Worm (Caenorhabditis elegans) whole organism, L1 larva: ENCODE measurements around the gene F43H9.4.

Experiments used
- C34B4.2 ChIP-seq: sonication (generic microtip); optimal IDR thresholded peaks from 2 replicates; lab custom pipeline; 2017; ENCODE audit warnings: mild to moderate bottlenecking, missing genetic modification characterization, missing compliant biosample characterization
- Y116A8C.19 ChIP-seq: sonication (generic microtip); optimal IDR thresholded peaks from 2 replicates; lab custom pipeline; 2016; ENCODE audit warnings: missing compliant biosample characterization, missing genetic modification characterization, borderline replicate concordance
- aly-2 ChIP-seq: fragments of 150-350 bp; optimal IDR thresholded peaks from 2 replicates; lab custom pipeline; 2014; ENCODE audit warnings: missing biosample characterization, missing genetic modification characterization
- blmp-1 ChIP-seq: fragments of 150-350 bp; optimal IDR thresholded peaks from 2 replicates; lab custom pipeline; 2014; ENCODE audit warnings: missing biosample characterization, missing genetic modification characterization
- ceh-63 ChIP-seq: fragments of 200-800 bp; sonication (Bioruptor generic); optimal IDR thresholded peaks from 2 replicates; lab custom pipeline; 2018; ENCODE audit warnings: mild to moderate bottlenecking, missing genetic modification characterization, missing compliant biosample characterization
- ceh-8 ChIP-seq: fragments of 200-800 bp; sonication (Bioruptor generic); optimal IDR thresholded peaks from 2 replicates; lab custom pipeline; 2018; ENCODE audit warnings: mild to moderate bottlenecking, missing genetic modification characterization, moderate library complexity, missing compliant biosample characterization
- ceh-82 ChIP-seq, 3 experiments: fragments of 150-350 bp in 1 of 3; sonication (generic microtip) in 2 of 3; optimal IDR thresholded peaks; 2 replicates each; lab custom pipeline; 2014 to 2017; ENCODE audit warnings: missing biosample characterization in 3 of 3, missing genetic modification characterization in 3 of 3
- ceh-88 ChIP-seq: fragments of 200-800 bp; sonication (Bioruptor generic); IDR thresholded peaks from 2 replicates; pipeline ENCODE4 v1.3.6; 2022; ENCODE audit warnings: missing genetic modification characterization, missing compliant biosample characterization
- ceh-90 ChIP-seq: sonication (generic microtip); optimal IDR thresholded peaks from 2 replicates; lab custom pipeline; 2016; ENCODE audit warnings: missing genetic modification characterization, missing compliant biosample characterization
- dpl-1 ChIP-seq, 3 experiments: fragments of 150-350 bp in 2 of 3; sonication (generic microtip) in 1 of 3; optimal IDR thresholded peaks; 2 replicates each; lab custom pipeline; 2014 to 2017; ENCODE audit warnings: missing biosample characterization in 3 of 3, missing genetic modification characterization in 3 of 3, missing genetic modification reagents in 3 of 3
- egl-27 ChIP-seq, 2 experiments: fragments of 150-350 bp in 1 of 2; sonication (generic microtip); optimal IDR thresholded peaks; 3 replicates each; lab custom pipeline; 2017 to 2018; ENCODE audit warnings: missing biosample characterization in 2 of 2, missing genetic modification characterization in 2 of 2, missing genetic modification reagents in 2 of 2
- elt-3 ChIP-seq, 6 experiments: fragments of 150-350 bp in 1 of 6; sonication (generic microtip); optimal IDR thresholded peaks; 2 replicates each; lab custom pipeline; 2017 to 2018; ENCODE audit warnings: missing biosample characterization in 6 of 6, missing genetic modification characterization in 6 of 6, inconsistent platforms in 1 of 6
- fkh-10 ChIP-seq: sonication (generic microtip); optimal IDR thresholded peaks from 2 replicates; lab custom pipeline; 2017; ENCODE audit warnings: missing biosample characterization, missing genetic modification reagents, missing genetic modification characterization
- fkh-4 ChIP-seq: sonication (generic microtip); optimal IDR thresholded peaks from 2 replicates; lab custom pipeline; 2016; ENCODE audit warnings: missing compliant biosample characterization, missing genetic modification characterization, borderline replicate concordance
- fos-1 ChIP-seq: fragments of 150-350 bp; optimal IDR thresholded peaks from 2 replicates; lab custom pipeline; 2014; ENCODE audit warnings: missing biosample characterization, missing genetic modification characterization
- grh-1 ChIP-seq: fragments of 200-800 bp; sonication (Bioruptor generic); IDR thresholded peaks from 2 replicates; pipeline ENCODE4 v1.3.6; 2022; ENCODE audit warnings: missing genetic modification reagents, missing genetic modification characterization, missing compliant biosample characterization
- hpl-2 ChIP-seq: fragments of 150-350 bp; optimal IDR thresholded peaks from 2 replicates; lab custom pipeline; 2014; ENCODE audit warnings: missing biosample characterization, missing genetic modification reagents, missing genetic modification characterization
- irx-1 ChIP-seq: sonication (generic microtip); optimal IDR thresholded peaks from 2 replicates; lab custom pipeline; 2016; ENCODE audit warnings: missing genetic modification characterization, missing compliant biosample characterization
- jun-1 ChIP-seq: fragments of 150-350 bp; optimal IDR thresholded peaks from 2 replicates; lab custom pipeline; 2014; ENCODE audit warnings: missing biosample characterization, missing genetic modification reagents, missing genetic modification characterization
- lin-13 ChIP-seq: fragments of 150-350 bp; optimal IDR thresholded peaks from 2 replicates; lab custom pipeline; 2014; ENCODE audit warnings: missing biosample characterization, missing genetic modification reagents, missing genetic modification characterization
- lin-14 ChIP-seq: fragments of 200-800 bp; sonication (Bioruptor generic); optimal IDR thresholded peaks from 2 replicates; lab custom pipeline; 2018; ENCODE audit warnings: mild to moderate bottlenecking, missing genetic modification characterization, moderate library complexity, missing compliant biosample characterization
- lin-35 ChIP-seq, 2 experiments: fragments of 150-350 bp; optimal IDR thresholded peaks; 2 replicates each; lab custom pipeline; 2014; ENCODE audit warnings: missing biosample characterization in 2 of 2, missing genetic modification characterization in 2 of 2, missing genetic modification reagents in 2 of 2
- mab-9 ChIP-seq: fragments of 200-800 bp; sonication (Bioruptor generic); IDR thresholded peaks from 2 replicates; pipeline ENCODE4 v1.3.6; 2022; ENCODE audit warnings: missing genetic modification reagents, missing genetic modification characterization, missing compliant biosample characterization
- mdl-1 ChIP-seq, 2 experiments: fragments of 150-350 bp; optimal IDR thresholded peaks; 2 replicates each; lab custom pipeline; 2014 to 2017; ENCODE audit warnings: missing biosample characterization in 2 of 2, missing genetic modification characterization in 2 of 2, inconsistent platforms in 1 of 2
- mef-2 ChIP-seq: fragments of 150-350 bp; optimal IDR thresholded peaks from 2 replicates; lab custom pipeline; 2014; ENCODE audit warnings: missing biosample characterization, missing genetic modification characterization
- nhr-11 ChIP-seq: fragments of 150-350 bp; optimal IDR thresholded peaks from 2 replicates; lab custom pipeline; 2014; ENCODE audit warnings: missing biosample characterization, missing genetic modification characterization
- nhr-12 ChIP-seq: sonication (generic microtip); optimal IDR thresholded peaks from 2 replicates; lab custom pipeline; 2017; ENCODE audit warnings: missing biosample characterization, missing genetic modification characterization
- nhr-71 ChIP-seq: sonication (generic microtip); optimal IDR thresholded peaks from 2 replicates; lab custom pipeline; 2016; ENCODE audit warnings: mild to moderate bottlenecking, missing genetic modification characterization, moderate library complexity, missing compliant biosample characterization
- nhr-76 ChIP-seq: sonication (generic microtip); optimal IDR thresholded peaks from 2 replicates; lab custom pipeline; 2017; ENCODE audit warnings: missing biosample characterization, missing genetic modification characterization
- pqm-1 ChIP-seq: sonication (generic microtip); optimal IDR thresholded peaks from 3 replicates; lab custom pipeline; 2017; ENCODE audit warnings: missing biosample characterization, missing genetic modification characterization
- snpc-4 ChIP-seq: fragments of 150-350 bp; optimal IDR thresholded peaks from 2 replicates; lab custom pipeline; 2014; ENCODE audit warnings: missing biosample characterization, missing genetic modification characterization
- sox-4 ChIP-seq: sonication (generic microtip); optimal IDR thresholded peaks from 2 replicates; lab custom pipeline; 2016; ENCODE audit warnings: missing genetic modification characterization, missing compliant biosample characterization
- unc-130 ChIP-seq: fragments of 150-350 bp; optimal IDR thresholded peaks from 2 replicates; lab custom pipeline; 2017; ENCODE audit warnings: missing biosample characterization, missing genetic modification characterization, inconsistent platforms
- unc-30 ChIP-seq: sonication (generic microtip); optimal IDR thresholded peaks from 2 replicates; lab custom pipeline; 2017; ENCODE audit warnings: missing biosample characterization, missing genetic modification characterization
- unc-62 ChIP-seq: fragments of 150-350 bp; optimal IDR thresholded peaks from 2 replicates; lab custom pipeline; 2014; ENCODE audit warnings: missing biosample characterization, missing genetic modification reagents, missing genetic modification characterization
- vab-15 ChIP-seq: sonication (generic microtip); optimal IDR thresholded peaks from 2 replicates; lab custom pipeline; 2017; ENCODE audit warnings: missing genotype, mild to moderate bottlenecking, missing genetic modification characterization, missing compliant biosample characterization
- zip-4 ChIP-seq: fragments of 200-800 bp; sonication (Bioruptor generic); optimal IDR thresholded peaks from 2 replicates; lab custom pipeline; 2018; ENCODE audit warnings: mild to moderate bottlenecking, missing genetic modification characterization, moderate library complexity, missing compliant biosample characterization
- ztf-4 ChIP-seq: fragments of 150-350 bp; optimal IDR thresholded peaks from 2 replicates; lab custom pipeline; 2014; ENCODE audit warnings: missing biosample characterization, missing genetic modification characterization

Gene F43H9.4

ce11 chrV:8055170-8055569 is 28.7 kb downstream of the F43H9.4 start:
- TF ChIP-seq blmp-1 (tag; lab: Kevin White, UChicago) (peak; percentile 79), zip-4 (no peak), Y116A8C.19 (no peak)
- TF ChIP-seq, all 84 proteins: peak for 1

- TF ChIP-seq grh-1 (GFP tag; lab: Robert Waterston, UW) = 0 out of 2 replicates have a peak, but pooled peaks have one; percentile 14
These were observed 31.3 kb downstream of the F43H9.4 start for ce11 chrV:8057771-8058170.

DNA sequence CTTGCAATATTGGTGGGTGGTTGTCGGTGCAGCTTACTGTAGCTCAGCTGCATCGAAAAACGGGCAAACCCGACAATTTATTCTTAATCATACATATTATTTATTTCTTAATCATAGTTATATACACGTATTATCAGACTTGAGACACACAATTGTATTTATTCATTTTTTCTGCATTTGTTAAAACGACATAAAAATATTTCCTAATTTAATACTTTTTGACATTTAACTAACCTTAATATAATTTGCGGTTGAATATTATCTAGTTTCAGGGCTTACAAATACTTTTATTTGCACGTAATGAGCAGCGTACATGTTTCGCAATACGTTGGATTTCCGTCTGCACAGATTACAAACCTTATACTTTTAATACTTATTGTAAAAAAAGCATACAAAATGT is 31.9 kb downstream of the F43H9.4 start, which contains the start of gene str-138:
Gene str-138, plus strand, starts transcription at position 301 of the 400 bp plus-strand sequence.
- TF ChIP-seq mab-9 (no peak), nhr-76 (tag; lab: Kevin White, UChicago) (no peak), hpl-2 (GFP tag; lab: Kevin White, UChicago) (no peak), ceh-63 (no peak), sox-4 (tag; lab: Kevin White, UChicago) (no peak)

- no peak for TF ChIP-seq snpc-4 (tag; lab: Kevin White, UChicago)
- TF ChIP-seq nhr-12 (tag; lab: Kevin White, UChicago) = no peak
- no peak for TF ChIP-seq unc-130 (tag; lab: Kevin White, UChicago)
- TF ChIP-seq irx-1 (tag; lab: Kevin White, UChicago) = no peak
- no peak for TF ChIP-seq grh-1 (GFP tag; lab: Robert Waterston, UW)
- no peak for TF ChIP-seq mdl-1 (tag; optimal IDR thresholded peaks at IDR 0.05; lab: Kevin White, UChicago)
- TF ChIP-seq nhr-11 (tag; lab: Kevin White, UChicago) = no peak
- no peak for TF ChIP-seq vab-15 (tag; lab: Kevin White, UChicago)
- TF ChIP-seq unc-62 (GFP tag; lab: Kevin White, UChicago) = no peak
- no peak for TF ChIP-seq jun-1 (tag; lab: Kevin White, UChicago)
- TF ChIP-seq, all 84 proteins: peak for 0
These were observed 35.6 kb downstream of the F43H9.4 start, which contains the start of gene str-139 for ce11 chrV:8062074-8062473. Gene str-139, minus strand, starts transcription at chrV:8062174.

ce11 chrV:8067800-8068199 is 41.3 kb downstream of the F43H9.4 start, which contains the start of gene str-140:
Gene str-140, minus strand, starts transcription at chrV:8067900.
- TF ChIP-seq ceh-8 (no peak), nhr-71 (tag; lab: Kevin White, UChicago) (no peak), mab-9 (no peak), ztf-4 (tag; lab: Kevin White, UChicago) (no peak), ceh-88 (GFP tag; lab: Robert Waterston, UW) (no peak), unc-30 (tag; lab: Kevin White, UChicago) (no peak), aly-2 (no peak), fos-1 (no peak), lin-14 (GFP tag; lab: Kevin White, UChicago) (no peak), ceh-82 (tag; optimal IDR thresholded peaks at IDR 0.05; lab: Kevin White, UChicago) (no peak), fkh-4 (tag; lab: Kevin White, UChicago) (no peak), elt-3 (tag; optimal IDR thresholded peaks at IDR 0.05; lab: Kevin White, UChicago) (no peak), C34B4.2 (tag; lab: Kevin White, UChicago) (no peak), blmp-1 (tag; lab: Kevin White, UChicago) (no peak)

DNA sequence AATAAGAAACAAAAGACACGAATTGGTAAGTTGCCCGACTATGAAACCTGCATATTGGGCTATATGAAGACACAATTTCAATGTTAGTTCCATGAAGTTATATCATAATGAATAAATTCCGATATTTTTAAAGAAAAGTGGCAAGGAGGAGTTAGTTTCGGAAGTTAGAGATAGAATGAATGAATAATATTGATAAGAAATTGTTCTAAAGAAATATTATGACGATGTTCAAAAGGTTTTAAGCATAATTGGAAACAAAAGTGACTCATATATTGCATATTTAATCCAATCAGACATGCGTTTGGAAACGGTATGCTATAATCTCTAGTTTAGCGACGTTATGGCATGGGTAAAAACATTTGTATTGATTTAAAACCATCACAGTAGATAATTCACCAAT is 43.1 kb downstream of the F43H9.4 start, which contains the start of gene str-143:
Gene str-143, minus strand, starts transcription at position 101 of the 400 bp plus-strand sequence.
- TF ChIP-seq fkh-10 (GFP tag; lab: Kevin White, UChicago) = no peak
- TF ChIP-seq lin-35 (GFP tag; optimal IDR thresholded peaks at IDR 0.05; lab: Kevin White, UChicago) = no peak
- TF ChIP-seq ztf-4 (tag; lab: Kevin White, UChicago) = no peak
- no peak for TF ChIP-seq zip-4
- TF ChIP-seq dpl-1 (GFP tag; optimal IDR thresholded peaks at IDR 0.05; lab: Kevin White, UChicago) = no peak
- no peak for TF ChIP-seq mef-2
- no peak for TF ChIP-seq egl-27 (tag; optimal IDR thresholded peaks at IDR 0.05; lab: Kevin White, UChicago)
- no peak for TF ChIP-seq pqm-1 (tag; lab: Kevin White, UChicago)
- no peak for TF ChIP-seq lin-13 (GFP tag; lab: Kevin White, UChicago)
- no peak for TF ChIP-seq ceh-90 (tag; lab: Kevin White, UChicago)
- TF ChIP-seq, all 84 proteins: peak for 0
